Fruit fly (Drosophila melanogaster) whole organism, pupa: ENCODE data around the gene CAH9.

ENCODE experiments used
- CG12605 ChIP-seq: fragments of 200-800 bp; sonication (Bioruptor generic); IDR thresholded peaks from 2 replicates; pipeline ENCODE4 v1.3.6; 2022; ENCODE audit warnings: missing biosample characterization, missing genetic modification characterization
- CG13204 ChIP-seq: fragments of 200-800 bp; sonication (Bioruptor generic); optimal IDR thresholded peaks from 2 replicates; lab custom pipeline; 2018; ENCODE audit warnings: missing biosample characterization, mild to moderate bottlenecking, missing genetic modification characterization, moderate library complexity
- CG14655 ChIP-seq: fragments of 200-800 bp; sonication (Bioruptor generic); optimal IDR thresholded peaks from 3 replicates; lab custom pipeline; 2017; ENCODE audit warnings: mild to moderate bottlenecking, missing biosample characterization, missing genetic modification reagents, missing genetic modification characterization
- CG17806 ChIP-seq: fragments of 200-800 bp; sonication (Bioruptor generic); optimal IDR thresholded peaks from 2 replicates; lab custom pipeline; 2018; ENCODE audit warnings: missing biosample characterization, mild to moderate bottlenecking, missing genetic modification characterization, moderate library complexity
- CG32121 ChIP-seq: fragments of 200-800 bp; sonication (Bioruptor generic); IDR thresholded peaks from 2 replicates; pipeline ENCODE4 v1.3.6; 2022; ENCODE audit warnings: missing biosample characterization, missing genetic modification characterization
- CG34367 ChIP-seq: fragments of 200-800 bp; sonication (Bioruptor generic); optimal IDR thresholded peaks from 2 replicates; lab custom pipeline; 2018; ENCODE audit warnings: missing biosample characterization, mild to moderate bottlenecking, missing genetic modification characterization
- CG4496 ChIP-seq: fragments of 200-800 bp; sonication (Bioruptor generic); IDR thresholded peaks from 3 replicates; pipeline ENCODE4 v1.3.6; 2022; ENCODE audit warnings: missing biosample characterization, missing genetic modification characterization
- CG8301 ChIP-seq: fragments of 200-800 bp; sonication (Bioruptor generic); optimal IDR thresholded peaks from 2 replicates; lab custom pipeline; 2018; ENCODE audit warnings: missing biosample characterization, mild to moderate bottlenecking, missing genetic modification characterization
- D1 ChIP-seq: fragments of 200-800 bp; sonication (Bioruptor generic); optimal IDR thresholded peaks from 2 replicates; lab custom pipeline; 2018; ENCODE audit warnings: missing biosample characterization, mild to moderate bottlenecking, missing genetic modification characterization, moderate library complexity
- EcR ChIP-seq: fragments of 200-800 bp; sonication (Bioruptor generic); optimal IDR thresholded peaks from 3 replicates; lab custom pipeline; 2019; ENCODE audit warnings: missing biosample characterization, missing genetic modification characterization, mild to moderate bottlenecking, moderate library complexity, missing genetic modification reagents
- Pif1A ChIP-seq: fragments of 200-800 bp; sonication (Bioruptor generic); optimal IDR thresholded peaks from 3 replicates; lab custom pipeline; 2016; ENCODE audit warnings: missing biosample characterization, missing genetic modification characterization
- Snoo ChIP-seq: fragments of 200-800 bp; sonication (Bioruptor generic); optimal IDR thresholded peaks from 3 replicates; lab custom pipeline; 2017; ENCODE audit warnings: missing biosample characterization, mild to moderate bottlenecking, missing genetic modification characterization, inconsistent platforms
- fd96Ca ChIP-seq: fragments of 200-800 bp; sonication (Bioruptor generic); IDR thresholded peaks from 3 replicates; pipeline ENCODE4 v1.3.6; 2022; ENCODE audit warnings: missing biosample characterization, missing genetic modification characterization

dm6 chr3R:27064099-27064498, 41.9 kb downstream of the CAH9 start, which contains the start of gene Nep5:
- TF ChIP-seq CG13204 (no peak), EcR (no peak), CG17806 (tag; lab: Kevin White, UChicago) (no peak), CG14655 (GFP tag; lab: Kevin White, UChicago) (no peak), D1 (tag; lab: Kevin White, UChicago) (no peak), CG8301 (tag; lab: Kevin White, UChicago) (no peak), CG32121 (no peak), Snoo (tag; lab: Kevin White, UChicago) (no peak), Pif1A (GFP tag; lab: Kevin White, UChicago) (no peak), CG34367 (tag; lab: Kevin White, UChicago) (no peak), CG4496 (GFP tag; lab: Robert Waterston, UW) (no peak), fd96Ca (GFP tag; lab: Robert Waterston, UW) (no peak), CG12605 (GFP tag; lab: Robert Waterston, UW) (no peak)
